Fruit fly (Drosophila melanogaster) whole organism, embryonic: Measurements from ENCODE around the gene Rcd2.

Source experiments
- ATbp ChIP-seq: fragments of 200-800 bp; sonication (Bioruptor generic); optimal IDR thresholded peaks from 2 replicates; lab custom pipeline; 2017; ENCODE audit warnings: missing biosample characterization, mild to moderate bottlenecking, missing genetic modification characterization, missing genetic modification reagents
- Antp ChIP-seq: fragments of 200-800 bp; sonication (Bioruptor generic); optimal IDR thresholded peaks from 3 replicates; lab custom pipeline; 2016; ENCODE audit warnings: missing biosample characterization, missing genetic modification characterization
- Atf6 ChIP-seq: fragments of 200-800 bp; sonication (Bioruptor generic); IDR thresholded peaks from 2 replicates; pipeline ENCODE4 v1.3.6; 2022; ENCODE audit warnings: missing biosample characterization, missing genetic modification characterization
- Awh ChIP-seq: fragments of 200-800 bp; sonication (Bioruptor generic); IDR thresholded peaks from 2 replicates; pipeline ENCODE4, ENCODE4 v1.3.6; 2022; ENCODE audit warnings: missing biosample characterization, missing genetic modification characterization
- Bdp1 ChIP-seq: fragments of 200-800 bp; sonication (Bioruptor generic); optimal IDR thresholded peaks from 3 replicates; lab custom pipeline; 2016; ENCODE audit warnings: missing biosample characterization, missing genetic modification characterization
- Bteb2 ChIP-seq: fragments of 200-800 bp; sonication (Bioruptor generic); optimal IDR thresholded peaks from 2 replicates; lab custom pipeline; 2016; ENCODE audit warnings: missing biosample characterization, missing genetic modification characterization
- CG11504 ChIP-seq: fragments of 200-800 bp; sonication (Bioruptor generic); optimal IDR thresholded peaks from 3 replicates; lab custom pipeline; 2019; ENCODE audit warnings: missing biosample characterization, mild to moderate bottlenecking, missing genetic modification characterization, moderate library complexity
- CG12236 ChIP-seq: fragments of 200-800 bp; sonication (Bioruptor generic); optimal IDR thresholded peaks from 2 replicates; lab custom pipeline; 2016; ENCODE audit warnings: missing biosample characterization, missing genetic modification characterization
- CG13424 ChIP-seq: fragments of 200-800 bp; sonication (Bioruptor generic); optimal IDR thresholded peaks from 2 replicates; lab custom pipeline; 2019; ENCODE audit warnings: missing biosample characterization, mild to moderate bottlenecking, missing genetic modification characterization, moderate library complexity
- CG14710 ChIP-seq: fragments of 200-800 bp; sonication (Bioruptor generic); optimal IDR thresholded peaks from 3 replicates; lab custom pipeline; 2019; ENCODE audit warnings: missing biosample characterization, mild to moderate bottlenecking, missing genetic modification characterization, moderate library complexity
- CG17186 ChIP-seq: fragments of 200-800 bp; sonication (Bioruptor generic); optimal IDR thresholded peaks from 3 replicates; lab custom pipeline; 2017; ENCODE audit warnings: missing biosample characterization, missing genetic modification reagents, missing genetic modification characterization
- CG18764 ChIP-seq: fragments of 200-800 bp; sonication (Bioruptor generic); optimal IDR thresholded peaks from 3 replicates; lab custom pipeline; 2016; ENCODE audit warnings: missing biosample characterization, missing genetic modification characterization
- CG2116 ChIP-seq: fragments of 200-800 bp; sonication (Bioruptor generic); optimal IDR thresholded peaks from 3 replicates; lab custom pipeline; 2018; ENCODE audit warnings: missing biosample characterization, mild to moderate bottlenecking, missing genetic modification characterization
- CG2199 ChIP-seq: fragments of 200-800 bp; sonication (Bioruptor generic); IDR thresholded peaks from 3 replicates; pipeline ENCODE4 v1.3.6; 2022; ENCODE audit warnings: missing biosample characterization, missing genetic modification characterization
- CG30431 ChIP-seq: fragments of 200-800 bp; sonication (Bioruptor generic); optimal IDR thresholded peaks from 2 replicates; lab custom pipeline; 2017; ENCODE audit warnings: missing biosample characterization, missing genetic modification characterization
- CG31224 ChIP-seq: fragments of 200-800 bp; sonication (Bioruptor generic); IDR thresholded peaks from 2 replicates; pipeline ENCODE4 v1.3.6; 2022; ENCODE audit warnings: missing biosample characterization, missing genetic modification characterization
- CG34376 ChIP-seq: fragments of 200-800 bp; sonication (Bioruptor generic); optimal IDR thresholded peaks from 2 replicates; lab custom pipeline; 2018; ENCODE audit warnings: missing biosample characterization, mild to moderate bottlenecking, missing genetic modification characterization
- CG4282 ChIP-seq: fragments of 200-800 bp; sonication (Bioruptor generic); optimal IDR thresholded peaks from 2 replicates; lab custom pipeline; 2016; ENCODE audit warnings: missing biosample characterization, missing genetic modification characterization
- CG4617 ChIP-seq: fragments of 200-800 bp; sonication (Bioruptor generic); optimal IDR thresholded peaks from 3 replicates; lab custom pipeline; 2016; ENCODE audit warnings: missing biosample characterization, missing genetic modification characterization, borderline replicate concordance
- CG7928 ChIP-seq: fragments of 200-800 bp; sonication (Bioruptor generic); optimal IDR thresholded peaks from 2 replicates; lab custom pipeline; 2017; ENCODE audit warnings: missing biosample characterization, mild to moderate bottlenecking, missing genetic modification characterization
- CG8478 ChIP-seq: fragments of >200 bp; optimal IDR thresholded peaks from 2 replicates; lab custom pipeline; 2018
- CG9817 ChIP-seq: fragments of 200-800 bp; sonication (Bioruptor generic); optimal IDR thresholded peaks from 2 replicates; lab custom pipeline; 2018; ENCODE audit warnings: missing biosample characterization, mild to moderate bottlenecking, missing genetic modification characterization, moderate library complexity
- CTCF ChIP-seq: fragments of 200-800 bp; sonication (Bioruptor generic); optimal IDR thresholded peaks from 2 replicates; lab custom pipeline; 2017; ENCODE audit warnings: missing biosample characterization, mild to moderate bottlenecking, missing genetic modification characterization, moderate library complexity
- Drgx ChIP-seq: fragments of 200-800 bp; sonication (Bioruptor generic); IDR thresholded peaks from 2 replicates; pipeline ENCODE4 v1.3.6; 2022; ENCODE audit warnings: missing biosample characterization, missing genetic modification characterization
- Ets97D ChIP-seq: fragments of 200-800 bp; sonication (Bioruptor generic); optimal IDR thresholded peaks from 3 replicates; lab custom pipeline; 2016; ENCODE audit warnings: missing biosample characterization, missing genetic modification characterization
- HLH4C ChIP-seq: fragments of 200-800 bp; sonication (Bioruptor generic); IDR thresholded peaks from 3 replicates; pipeline ENCODE4 v1.3.6; 2022; ENCODE audit warnings: missing biosample characterization, missing genetic modification characterization; ENCODE audit not compliant: partially characterized antibody
- Hey ChIP-seq: fragments of 200-800 bp; sonication (Bioruptor generic); optimal IDR thresholded peaks from 3 replicates; lab custom pipeline; 2018; ENCODE audit warnings: missing biosample characterization, mild to moderate bottlenecking, missing genetic modification characterization
- Jarid2 ChIP-seq: fragments of 200-800 bp; sonication (Bioruptor generic); optimal IDR thresholded peaks from 3 replicates; lab custom pipeline; 2017; ENCODE audit warnings: mild to moderate bottlenecking, missing biosample characterization, missing genetic modification reagents, missing genetic modification characterization
- Pdp1 ChIP-seq, 2 experiments: fragments of 200-800 bp; sonication (Bioruptor generic); optimal IDR thresholded peaks; 3 replicates each; lab custom pipeline; 2016; ENCODE audit warnings: missing biosample characterization in 2 of 2, missing genetic modification characterization in 2 of 2, mild to moderate bottlenecking in 1 of 2, moderate library complexity in 1 of 2
- Side ChIP-seq: fragments of 200-800 bp; sonication (Bioruptor generic); optimal IDR thresholded peaks from 2 replicates; lab custom pipeline; 2016; ENCODE audit warnings: missing biosample characterization, missing genetic modification characterization
- bbx ChIP-seq: fragments of 200-800 bp; sonication (Bioruptor generic); IDR thresholded peaks from 2 replicates; pipeline ENCODE4 v1.3.6; 2022; ENCODE audit warnings: missing biosample characterization, missing genetic modification characterization; ENCODE audit not compliant: partially characterized antibody
- cad ChIP-seq: fragments of >200 bp; optimal IDR thresholded peaks from 2 replicates; lab custom pipeline; 2017; ENCODE audit warnings: missing biosample characterization, missing genetic modification characterization
- ci ChIP-seq: fragments of 200-800 bp; sonication (Bioruptor generic); IDR thresholded peaks from 3 replicates; pipeline ENCODE4 v1.3.6; 2022; ENCODE audit warnings: missing biosample characterization, missing genetic modification characterization
- corto ChIP-seq: fragments of 200-800 bp; sonication (Bioruptor generic); optimal IDR thresholded peaks from 2 replicates; lab custom pipeline; 2016; ENCODE audit warnings: missing biosample characterization, mild to moderate bottlenecking, missing genetic modification characterization, moderate library complexity
- dan ChIP-seq: fragments of 200-800 bp; sonication (Bioruptor generic); IDR thresholded peaks from 2 replicates; pipeline ENCODE4 v1.3.6; 2022; ENCODE audit warnings: missing biosample characterization, missing genetic modification characterization
- dmrt11E ChIP-seq: fragments of 200-800 bp; sonication (Bioruptor generic); optimal IDR thresholded peaks from 3 replicates; lab custom pipeline; 2018; ENCODE audit warnings: missing biosample characterization, mild to moderate bottlenecking, missing genetic modification characterization, moderate library complexity
- h ChIP-seq: fragments of >200 bp; optimal IDR thresholded peaks from 2 replicates; lab custom pipeline; 2017
- jumu ChIP-seq: fragments of 200-800 bp; sonication (Bioruptor generic); optimal IDR thresholded peaks from 3 replicates; lab custom pipeline; 2016; ENCODE audit warnings: missing biosample characterization, missing genetic modification characterization
- lilli ChIP-seq: fragments of 200-800 bp; sonication (Bioruptor generic); optimal IDR thresholded peaks from 3 replicates; lab custom pipeline; 2016; ENCODE audit warnings: missing biosample characterization, missing genetic modification characterization
- mam ChIP-seq: fragments of 200-800 bp; sonication (Bioruptor generic); optimal IDR thresholded peaks from 3 replicates; lab custom pipeline; 2016; ENCODE audit warnings: missing biosample characterization, missing genetic modification characterization
- onecut ChIP-seq: fragments of 200-800 bp; sonication (Bioruptor generic); IDR thresholded peaks from 2 replicates; pipeline ENCODE4 v1.3.6; 2022; ENCODE audit warnings: missing biosample characterization, missing genetic modification characterization
- psq ChIP-seq: fragments of 200-800 bp; sonication (Bioruptor generic); optimal IDR thresholded peaks from 2 replicates; lab custom pipeline; 2017; ENCODE audit warnings: missing biosample characterization, missing genetic modification characterization
- row ChIP-seq: fragments of 200-800 bp; sonication (Bioruptor generic); IDR thresholded peaks from 3 replicates; pipeline ENCODE4 v1.3.6; 2022; ENCODE audit warnings: missing biosample characterization, missing genetic modification characterization
- sc ChIP-seq, 3 experiments: fragments of >200 bp in 2 of 3; fragments of 200-800 bp in 1 of 3; sonication (Bioruptor generic) in 1 of 3; optimal IDR thresholded peaks; 2 replicates in 2 of 3; 3 replicates in 1 of 3; lab custom pipeline; 2017; ENCODE audit warnings: mild to moderate bottlenecking in 1 of 3, missing biosample characterization in 1 of 3, missing genetic modification characterization in 1 of 3, missing genetic modification reagents in 1 of 3
- tgo ChIP-seq: fragments of 200-800 bp; sonication (Bioruptor generic); IDR thresholded peaks from 3 replicates; pipeline ENCODE4 v1.3.6; 2022; ENCODE audit warnings: missing biosample characterization, missing genetic modification characterization
- tll ChIP-seq, 2 experiments: fragments of 200-800 bp in 1 of 2; fragments of >200 bp in 1 of 2; sonication (Bioruptor generic) in 1 of 2; optimal IDR thresholded peaks; 2 replicates each; lab custom pipeline; 2017 to 2019; ENCODE audit warnings: missing biosample characterization in 2 of 2, missing genetic modification characterization in 2 of 2, mild to moderate bottlenecking in 1 of 2, moderate library complexity in 1 of 2
- tna ChIP-seq: fragments of 200-800 bp; sonication (Bioruptor generic); IDR thresholded peaks from 2 replicates; pipeline ENCODE4 v1.3.6; 2022; ENCODE audit warnings: missing biosample characterization, missing genetic modification characterization; ENCODE audit not compliant: partially characterized antibody
- tx ChIP-seq: fragments of 200-800 bp; sonication (Bioruptor generic); optimal IDR thresholded peaks from 2 replicates; lab custom pipeline; 2016; ENCODE audit warnings: missing biosample characterization, missing genetic modification characterization
- vvl ChIP-seq: fragments of 200-800 bp; sonication (Bioruptor generic); IDR thresholded peaks from 2 replicates; pipeline ENCODE4 v1.3.6; 2022; ENCODE audit warnings: missing biosample characterization, missing genetic modification characterization
- zen ChIP-seq: fragments of 200-800 bp; sonication (Bioruptor generic); optimal IDR thresholded peaks from 3 replicates; lab custom pipeline; 2018; ENCODE audit warnings: missing biosample characterization, mild to moderate bottlenecking, missing genetic modification characterization, moderate library complexity

Rcd2 gene

dm6 chr3L:20516519-20517178, 23.6 kb downstream of the Rcd2 start (continued):
- TF ChIP-seq CG12236 (GFP tag; lab: Kevin White, UChicago) (no peak), CG34376 (peak; percentile 16), mam (GFP tag; lab: Kevin White, UChicago) (no peak), Drgx (GFP tag; lab: Robert Waterston, UW) (no peak), onecut (no peak; the same call in 1 of the 2 replicates), CG9817 (peak; percentile 12), Awh (GFP tag; lab: Robert Waterston, UW) (no peak), cad (GFP tag; lab: Kevin White, UChicago) (peak; percentile 90), Bteb2 (GFP tag; lab: Kevin White, UChicago) (no peak), CG7928 (GFP tag; lab: Kevin White, UChicago) (no peak), CG14710 (peak; percentile 41), HLH4C (GFP tag; lab: Robert Waterston, UW) (peak; percentile 50; the same call in 2 of the 3 replicates), Hey (tag; lab: Kevin White, UChicago) (no peak), CG2116 (peak; percentile 7), bbx (GFP tag; lab: Robert Waterston, UW) (0 out of 2 replicates have a peak, but pooled peaks have one; percentile 18), jumu (GFP tag; lab: Kevin White, UChicago) (no peak), CG11504 (tag; lab: Kevin White, UChicago) (peak; percentile 70), Bdp1 (GFP tag; lab: Kevin White, UChicago) (no peak), lilli (GFP tag; lab: Kevin White, UChicago) (no peak), Side (GFP tag; lab: Kevin White, UChicago) (no peak), tna (GFP tag; lab: Robert Waterston, UW) (0 out of 2 replicates have a peak, but pooled peaks have one; percentile 34), CG18764 (GFP tag; lab: Kevin White, UChicago) (peak; percentile 9), Ets97D (GFP tag; lab: Kevin White, UChicago) (no peak), CG30431 (GFP tag; lab: Kevin White, UChicago) (no peak), CG4282 (GFP tag; lab: Kevin White, UChicago) (no peak), row (peak; percentile 83), dmrt11E (peak; percentile 51), ATbp (peak; percentile 36), CTCF (no peak), tll (GFP tag; optimal IDR thresholded peaks at IDR 0.05; lab: Kevin White, UChicago) (no peak), Atf6 (GFP tag; lab: Robert Waterston, UW) (0 out of 2 replicates have a peak, but pooled peaks have one; percentile 28), Jarid2 (GFP tag; lab: Kevin White, UChicago) (no peak), zen (tag; lab: Kevin White, UChicago) (no peak), CG13424 (tag; lab: Kevin White, UChicago) (peak; percentile 61), CG4617 (GFP tag; lab: Kevin White, UChicago) (no peak), sc (optimal IDR thresholded peaks at IDR 0.05; lab: Kevin White, UChicago) (no peak), sc (GFP tag; optimal IDR thresholded peaks at IDR 0.05; lab: Kevin White, UChicago) (peak; percentile 23), tgo (GFP tag; lab: Robert Waterston, UW) (peak; percentile 22; the same call in 2 of the 3 replicates), CG8478 (lab: Kevin White, UChicago) (no peak), Pdp1 (GFP tag; optimal IDR thresholded peaks at IDR 0.05; lab: Kevin White, UChicago) (peak in 1 of 2 experiments; percentile 14), ci (peak; percentile 73; the same call in 2 of the 3 replicates), vvl (GFP tag; lab: Robert Waterston, UW) (peak; percentile 19; the same call in 1 of the 2 replicates), dan (GFP tag; lab: Robert Waterston, UW) (no peak), corto (GFP tag; lab: Kevin White, UChicago) (no peak), CG2199 (GFP tag; lab: Robert Waterston, UW) (peak; percentile 97), tx (GFP tag; lab: Kevin White, UChicago) (no peak), CG17186 (no peak), h (lab: Kevin White, UChicago) (no peak), Antp (GFP tag; lab: Kevin White, UChicago) (no peak), CG31224 (no peak), psq (no peak)
